Fruit fly (Drosophila melanogaster): ENCODE results near the gene CG43149.

The CG43149 gene

dm6 chr3L:85204-85811 is 30.8 kb upstream of the CG43149 start (continued):
- TF ChIP-seq org-1 (GFP tag; optimal IDR thresholded peaks at IDR 0.05) = no peak
- no peak for TF ChIP-seq Ssrp (tag; optimal IDR thresholded peaks at IDR 0.05)
- 0 out of 3 replicates have a peak, but pooled peaks have one; percentile 19 for TF ChIP-seq Dbx (GFP tag; IDR thresholded peaks at IDR 0.05)
- peak; percentile 65 for TF ChIP-seq nom (GFP tag; optimal IDR thresholded peaks at IDR 0.05)
- TF ChIP-seq CG18599 (GFP tag; optimal IDR thresholded peaks at IDR 0.05) = peak; percentile 39
- no peak for TF ChIP-seq cg (GFP tag; optimal IDR thresholded peaks at IDR 0.05)
- TF ChIP-seq CG9437 (GFP tag; optimal IDR thresholded peaks at IDR 0.05) = no peak
- no peak for TF ChIP-seq ara (GFP tag; IDR thresholded peaks at IDR 0.05)
- no peak for TF ChIP-seq CG6254 (GFP tag; optimal IDR thresholded peaks at IDR 0.05)
- TF ChIP-seq CG9817 (tag; optimal IDR thresholded peaks at IDR 0.05) = no peak
- TF ChIP-seq CG12299 (tag; optimal IDR thresholded peaks at IDR 0.05) = no peak
- peak; percentile 6 for TF ChIP-seq BtbVII (GFP tag; optimal IDR thresholded peaks at IDR 0.05)
- no peak for TF ChIP-seq hbn (GFP tag; IDR thresholded peaks at IDR 0.05; ENCODE audit: partially characterized antibody)
- TF ChIP-seq pros (GFP tag; optimal IDR thresholded peaks at IDR 0.05) = peak; percentile 97
- no peak for TF ChIP-seq CG30020 (tag; optimal IDR thresholded peaks at IDR 0.05)
- peak; percentile 66 for TF ChIP-seq exex (tag; optimal IDR thresholded peaks at IDR 0.05)
- no peak for TF ChIP-seq luna (GFP tag; optimal IDR thresholded peaks at IDR 0.05)
- TF ChIP-seq CG8290 (GFP tag; optimal IDR thresholded peaks at IDR 0.05) = no peak
- peak in 1 of 2 experiments; percentile 74 for TF ChIP-seq CG8290 (tag; optimal IDR thresholded peaks at IDR 0.05)
- peak; percentile 22 for TF ChIP-seq lbe (GFP tag; optimal IDR thresholded peaks at IDR 0.05)
- TF ChIP-seq Blimp-1 (GFP tag; optimal IDR thresholded peaks at IDR 0.05) = no peak
- peak; percentile 28 for TF ChIP-seq CG15011 (GFP tag; optimal IDR thresholded peaks at IDR 0.05)
- TF ChIP-seq sqz (GFP tag; optimal IDR thresholded peaks at IDR 0.05) = peak; percentile 27
- TF ChIP-seq Mrtf (GFP tag; IDR thresholded peaks at IDR 0.05) = no peak
- TF ChIP-seq CG2202 (tag; optimal IDR thresholded peaks at IDR 0.05) = no peak
- TF ChIP-seq CG15696 (tag; optimal IDR thresholded peaks at IDR 0.05) = peak; percentile 34
- TF ChIP-seq CG6854 (GFP tag; optimal IDR thresholded peaks at IDR 0.05) = peak; percentile 19
- TF ChIP-seq ham (GFP tag; IDR thresholded peaks at IDR 0.05) = no peak
- TF ChIP-seq CG4820 (GFP tag; optimal IDR thresholded peaks at IDR 0.05) = no peak
- 0 out of 3 replicates have a peak, but pooled peaks have one; percentile 17 for TF ChIP-seq CG11695 (GFP tag; IDR thresholded peaks at IDR 0.05)
- peak; percentile 6 for TF ChIP-seq ac (GFP tag; optimal IDR thresholded peaks at IDR 0.05)
- TF ChIP-seq CG1233 (GFP tag; optimal IDR thresholded peaks at IDR 0.05) = peak; percentile 20
- peak; percentile 32 for TF ChIP-seq HmgZ (tag; optimal IDR thresholded peaks at IDR 0.05)
- no peak for TF ChIP-seq zf30C (GFP tag; optimal IDR thresholded peaks at IDR 0.05)
- TF ChIP-seq maf-S (GFP tag; optimal IDR thresholded peaks at IDR 0.05) = no peak
- peak; percentile 10 for TF ChIP-seq pfk (GFP tag; optimal IDR thresholded peaks at IDR 0.05)
- no peak for TF ChIP-seq CG12744 (GFP tag; optimal IDR thresholded peaks at IDR 0.05)
- TF ChIP-seq Trl (optimal IDR thresholded peaks at IDR 0.05) = no peak
- TF ChIP-seq Trl (GFP tag; optimal IDR thresholded peaks at IDR 0.05) = no peak
- TF ChIP-seq yki (optimal IDR thresholded peaks at IDR 0.05) = no peak
- peak; percentile 28 for TF ChIP-seq CG7987 (GFP tag; optimal IDR thresholded peaks at IDR 0.05)
- peak; percentile 29 for TF ChIP-seq CG12071 (GFP tag; optimal IDR thresholded peaks at IDR 0.05)
- no peak for TF ChIP-seq klu (GFP tag; IDR thresholded peaks at IDR 0.05)
- TF ChIP-seq CG34376 (GFP tag; optimal IDR thresholded peaks at IDR 0.05) = peak; percentile 32
- TF ChIP-seq gsb-n (tag; optimal IDR thresholded peaks at IDR 0.05) = peak; percentile 26
- peak; percentile 19 for TF ChIP-seq CG2678 (tag; optimal IDR thresholded peaks at IDR 0.05)
- no peak for TF ChIP-seq CG7372 (GFP tag; IDR thresholded peaks at IDR 0.05)
- peak; percentile 16 for TF ChIP-seq PHDP (tag; optimal IDR thresholded peaks at IDR 0.05)
- no peak for TF ChIP-seq CG8388 (GFP tag; optimal IDR thresholded peaks at IDR 0.05)
